Worm (Caenorhabditis elegans) whole organism, L3 larva: ENCODE data around the gene fipr-9.

ENCODE experiments used
- jun-1 ChIP-seq: fragments of 150-350 bp; optimal IDR thresholded peaks from 2 replicates; lab custom pipeline; 2014; ENCODE audit warnings: missing biosample characterization, missing genetic modification reagents, missing genetic modification characterization
- pha-4 ChIP-seq: fragments of 150-350 bp; optimal IDR thresholded peaks from 2 replicates; lab custom pipeline; 2014; ENCODE audit warnings: missing biosample characterization, missing genetic modification reagents, missing genetic modification characterization

- TF ChIP-seq jun-1 (tag; lab: Kevin White, UChicago) = no peak
- no peak for TF ChIP-seq pha-4 (tag; lab: Kevin White, UChicago)
Observed at ce11 chrV:10183810-10184209, 37.7 kb upstream of the fipr-9 start.
